Worm (Caenorhabditis elegans): ENCODE measurements around the gene T20F7.3.

ce11 chrX:16813148-16813547 lies 47.0 kb upstream of the T20F7.3 start:
- TF ChIP-seq lin-11 (tag; optimal IDR thresholded peaks at IDR 0.05) (no peak), unc-55 (GFP tag; optimal IDR thresholded peaks at IDR 0.05) (no peak), elt-2 (tag; optimal IDR thresholded peaks at IDR 0.05) (no peak), ama-1 (optimal IDR thresholded peaks at IDR 0.05) (no peak), unc-86 (tag; optimal IDR thresholded peaks at IDR 0.05) (no peak), tbx-7 (tag; optimal IDR thresholded peaks at IDR 0.05) (no peak), nhr-11 (tag; optimal IDR thresholded peaks at IDR 0.05) (no peak), sdc-2 (tag; optimal IDR thresholded peaks at IDR 0.05) (no peak)
